Worm (Caenorhabditis elegans) whole organism, L2 larva: Measurements from ENCODE around the gene col-169.

Source experiments
- C34F6.9 ChIP-seq: fragments of 150-350 bp; optimal IDR thresholded peaks from 2 replicates; lab custom pipeline; 2014; ENCODE audit warnings: missing biosample characterization, missing genetic modification characterization
- F13H6.1 ChIP-seq: sonication (generic microtip); optimal IDR thresholded peaks from 2 replicates; lab custom pipeline; 2016; ENCODE audit warnings: missing genetic modification characterization, missing compliant biosample characterization
- R02D3.7 ChIP-seq: fragments of 150-350 bp; optimal IDR thresholded peaks from 2 replicates; lab custom pipeline; 2014; ENCODE audit warnings: missing biosample characterization, missing genetic modification characterization
- Y55F3AM.14 ChIP-seq: fragments of 200-800 bp; sonication (Bioruptor generic); optimal IDR thresholded peaks from 2 replicates; lab custom pipeline; 2018; ENCODE audit warnings: mild to moderate bottlenecking, missing genetic modification characterization, missing compliant biosample characterization
- ZK546.5 ChIP-seq: sonication (generic microtip); optimal IDR thresholded peaks from 2 replicates; lab custom pipeline; 2017; ENCODE audit warnings: missing biosample characterization, missing genetic modification characterization
- alr-1 ChIP-seq: fragments of 150-350 bp; optimal IDR thresholded peaks from 2 replicates; lab custom pipeline; 2014; ENCODE audit warnings: missing biosample characterization, missing genetic modification characterization
- aly-2 ChIP-seq: fragments of 150-350 bp; optimal IDR thresholded peaks from 2 replicates; lab custom pipeline; 2014; ENCODE audit warnings: missing biosample characterization, missing genetic modification characterization
- ama-1 ChIP-seq: fragments of 150-350 bp; optimal IDR thresholded peaks from 2 replicates; lab custom pipeline; 2018; ENCODE audit warnings: inconsistent platforms
- blmp-1 ChIP-seq: sonication (generic microtip); optimal IDR thresholded peaks from 2 replicates; lab custom pipeline; 2017; ENCODE audit warnings: missing genetic modification characterization, mild to moderate bottlenecking, missing compliant biosample characterization, antibody characterized with exemption, moderate library complexity; ENCODE audit not compliant: insufficient read depth
- ceh-16 ChIP-seq: fragments of 150-350 bp; optimal IDR thresholded peaks from 2 replicates; lab custom pipeline; 2014; ENCODE audit warnings: missing biosample characterization, missing genetic modification characterization
- ceh-82 ChIP-seq: fragments of 150-350 bp; optimal IDR thresholded peaks from 2 replicates; lab custom pipeline; 2014; ENCODE audit warnings: missing biosample characterization, missing genetic modification characterization
- crh-2 ChIP-seq: sonication (generic microtip); optimal IDR thresholded peaks from 2 replicates; lab custom pipeline; 2017; ENCODE audit warnings: missing biosample characterization, missing genetic modification characterization
- dmd-4 ChIP-seq: sonication (generic microtip); optimal IDR thresholded peaks from 2 replicates; lab custom pipeline; 2017; ENCODE audit warnings: missing biosample characterization, missing genetic modification characterization
- egl-27 ChIP-seq: sonication (generic microtip); optimal IDR thresholded peaks from 3 replicates; lab custom pipeline; 2017; ENCODE audit warnings: missing biosample characterization, missing genetic modification reagents, missing genetic modification characterization
- elt-1 ChIP-seq: fragments of 150-350 bp; optimal IDR thresholded peaks from 2 replicates; lab custom pipeline; 2014; ENCODE audit warnings: missing biosample characterization, missing genetic modification characterization
- elt-3 ChIP-seq: sonication (generic microtip); optimal IDR thresholded peaks from 2 replicates; lab custom pipeline; 2017; ENCODE audit warnings: missing biosample characterization, missing genetic modification characterization
- fos-1 ChIP-seq: fragments of 150-350 bp; optimal IDR thresholded peaks from 2 replicates; lab custom pipeline; 2014; ENCODE audit warnings: missing biosample characterization, missing genetic modification characterization
- gmeb-1 ChIP-seq: fragments of 150-350 bp; optimal IDR thresholded peaks from 2 replicates; lab custom pipeline; 2014; ENCODE audit warnings: missing biosample characterization, missing genetic modification characterization
- lin-11 ChIP-seq: fragments of 150-350 bp; sonication (generic microtip); optimal IDR thresholded peaks from 2 replicates; lab custom pipeline; 2014; ENCODE audit warnings: missing biosample characterization, missing genetic modification characterization, inconsistent platforms, mixed read lengths
- lin-13 ChIP-seq: fragments of 150-350 bp; optimal IDR thresholded peaks from 2 replicates; lab custom pipeline; 2014; ENCODE audit warnings: missing biosample characterization, missing genetic modification reagents, missing genetic modification characterization
- lin-39 ChIP-seq: fragments of 150-350 bp; optimal IDR thresholded peaks from 2 replicates; lab custom pipeline; 2014; ENCODE audit warnings: missing biosample characterization, missing genetic modification reagents, missing genetic modification characterization
- lsy-2 ChIP-seq, 2 experiments: fragments of 150-350 bp in 1 of 2; sonication (generic microtip) in 1 of 2; optimal IDR thresholded peaks; 2 replicates each; lab custom pipeline; 2014 to 2017; ENCODE audit warnings: missing biosample characterization in 2 of 2, missing genetic modification characterization in 2 of 2
- mab-5 ChIP-seq: fragments of 150-350 bp; optimal IDR thresholded peaks from 2 replicates; lab custom pipeline; 2014; ENCODE audit warnings: missing biosample characterization, missing genetic modification characterization
- mbf-1 ChIP-seq: sonication (generic microtip); optimal IDR thresholded peaks from 2 replicates; lab custom pipeline; 2017; ENCODE audit warnings: missing biosample characterization, missing genetic modification characterization
- nhr-10 ChIP-seq: sonication (generic microtip); optimal IDR thresholded peaks from 2 replicates; lab custom pipeline; 2017; ENCODE audit warnings: missing biosample characterization, missing genetic modification characterization
- nhr-11 ChIP-seq: fragments of 150-350 bp; optimal IDR thresholded peaks from 2 replicates; lab custom pipeline; 2014; ENCODE audit warnings: missing biosample characterization, missing genetic modification characterization
- nhr-12 ChIP-seq: fragments of 150-350 bp; optimal IDR thresholded peaks from 2 replicates; lab custom pipeline; 2014; ENCODE audit warnings: missing biosample characterization, missing genetic modification characterization
- nhr-129 ChIP-seq: fragments of 150-350 bp; optimal IDR thresholded peaks from 2 replicates; lab custom pipeline; 2014; ENCODE audit warnings: missing biosample characterization, missing genetic modification characterization
- nhr-21 ChIP-seq: fragments of 150-350 bp; optimal IDR thresholded peaks from 2 replicates; lab custom pipeline; 2014; ENCODE audit warnings: missing biosample characterization, missing genetic modification characterization
- nhr-237 ChIP-seq: fragments of 150-350 bp; optimal IDR thresholded peaks from 2 replicates; lab custom pipeline; 2014; ENCODE audit warnings: missing biosample characterization, missing genetic modification characterization
- nhr-25 ChIP-seq: fragments of 150-350 bp; sonication (generic microtip); optimal IDR thresholded peaks from 3 replicates; lab custom pipeline; 2014; ENCODE audit warnings: missing biosample characterization, missing genetic modification characterization
- nhr-6 ChIP-seq: fragments of 150-350 bp; optimal IDR thresholded peaks from 2 replicates; lab custom pipeline; 2014; ENCODE audit warnings: missing biosample characterization, missing genetic modification characterization
- nhr-77 ChIP-seq: fragments of 150-350 bp; optimal IDR thresholded peaks from 2 replicates; lab custom pipeline; 2014; ENCODE audit warnings: missing biosample characterization, missing genetic modification characterization
- sem-4 ChIP-seq: fragments of 150-350 bp; optimal IDR thresholded peaks from 2 replicates; lab custom pipeline; 2014; ENCODE audit warnings: missing biosample characterization, missing genetic modification reagents, missing genetic modification characterization
- sma-3 ChIP-seq: sonication (generic microtip); optimal IDR thresholded peaks from 2 replicates; lab custom pipeline; 2016; ENCODE audit warnings: missing genetic modification reagents, missing genetic modification characterization, missing compliant biosample characterization
- sma-9 ChIP-seq, 2 experiments: fragments of 150-350 bp in 1 of 2; sonication (generic microtip) in 1 of 2; optimal IDR thresholded peaks; 2 replicates each; lab custom pipeline; 2014 to 2016; ENCODE audit warnings: missing genetic modification characterization in 2 of 2, mild to moderate bottlenecking in 1 of 2, missing biosample characterization in 1 of 2, missing compliant biosample characterization in 1 of 2, missing genetic modification reagents in 1 of 2, moderate library complexity in 1 of 2
- snpc-4 ChIP-seq: fragments of 150-350 bp; optimal IDR thresholded peaks from 2 replicates; lab custom pipeline; 2014; ENCODE audit warnings: missing biosample characterization, missing genetic modification characterization
- unc-39 ChIP-seq: fragments of 150-350 bp; optimal IDR thresholded peaks from 2 replicates; lab custom pipeline; 2014; ENCODE audit warnings: missing biosample characterization, missing genetic modification characterization
- unc-55 ChIP-seq: fragments of 150-350 bp; sonication (generic microtip); optimal IDR thresholded peaks from 3 replicates; lab custom pipeline; 2014; ENCODE audit warnings: missing biosample characterization, missing genetic modification reagents, missing genetic modification characterization
- unc-62 ChIP-seq: fragments of 150-350 bp; optimal IDR thresholded peaks from 2 replicates; lab custom pipeline; 2014; ENCODE audit warnings: missing biosample characterization, missing genetic modification reagents, missing genetic modification characterization
- zag-1 ChIP-seq: fragments of 150-350 bp; optimal IDR thresholded peaks from 2 replicates; lab custom pipeline; 2014; ENCODE audit warnings: missing biosample characterization, missing genetic modification characterization
- ztf-1 ChIP-seq: fragments of 200-800 bp; sonication (Bioruptor generic); conservative IDR thresholded peaks from 2 replicates; pipeline ENCODE4 v1.3.6; 2022; ENCODE audit warnings: missing genetic modification characterization, missing compliant biosample characterization
- ztf-11 ChIP-seq: sonication (generic microtip); optimal IDR thresholded peaks from 2 replicates; lab custom pipeline; 2017; ENCODE audit warnings: missing biosample characterization, missing genetic modification characterization
- ztf-4 ChIP-seq: fragments of 150-350 bp; optimal IDR thresholded peaks from 2 replicates; lab custom pipeline; 2014; ENCODE audit warnings: missing biosample characterization, missing genetic modification characterization

col-169 gene

DNA sequence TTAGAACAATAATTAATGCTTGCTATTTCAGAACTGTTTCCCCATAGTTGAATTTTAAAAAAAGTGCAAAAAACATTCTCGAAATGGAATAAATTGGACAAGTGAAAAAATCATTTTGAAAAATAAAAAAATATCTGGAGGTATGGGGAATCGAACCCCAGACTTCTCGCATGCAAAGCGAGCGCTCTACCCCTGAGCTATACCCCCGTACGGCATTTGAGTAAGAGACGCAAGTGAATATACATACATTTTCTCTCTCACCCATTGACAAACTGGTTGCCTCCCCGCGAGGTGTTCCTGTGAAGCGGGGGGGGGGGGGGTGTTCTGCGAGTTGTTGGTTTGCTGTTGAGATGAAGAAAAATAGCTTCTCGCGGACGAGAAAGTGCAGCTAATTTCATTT is 36.8 kb upstream of the col-169 start (continued):
- TF ChIP-seq unc-62 (GFP tag; lab: Kevin White, UChicago) = no peak
- no peak for TF ChIP-seq alr-1 (tag; lab: Kevin White, UChicago)
- peak; percentile 60 for TF ChIP-seq lin-13 (GFP tag; lab: Kevin White, UChicago)
- peak; percentile 27 for TF ChIP-seq mab-5 (tag; lab: Kevin White, UChicago)
- TF ChIP-seq unc-39 (tag; lab: Kevin White, UChicago) = no peak
- no peak for TF ChIP-seq aly-2 (tag; lab: Kevin White, UChicago)
- no peak for TF ChIP-seq nhr-11 (tag; lab: Kevin White, UChicago)
- TF ChIP-seq gmeb-1 = peak; percentile 6
- no peak for TF ChIP-seq R02D3.7
- TF ChIP-seq C34F6.9 (tag; lab: Kevin White, UChicago) = peak; percentile 41
- TF ChIP-seq nhr-10 (tag; lab: Kevin White, UChicago) = no peak
- TF ChIP-seq nhr-25 = peak; percentile 17
- TF ChIP-seq nhr-21 (tag; lab: Kevin White, UChicago) = peak; percentile 56
- no peak for TF ChIP-seq snpc-4 (tag; lab: Kevin White, UChicago)
- peak; percentile 58 for TF ChIP-seq fos-1 (tag; lab: Kevin White, UChicago)
- TF ChIP-seq nhr-237 = no peak
- TF ChIP-seq ceh-82 = no peak
- TF ChIP-seq mbf-1 = no peak
- TF ChIP-seq ztf-11 = no peak
- TF ChIP-seq dmd-4 = no peak
- peak; percentile 48 for TF ChIP-seq nhr-129
- TF ChIP-seq sem-4 (tag; lab: Kevin White, UChicago) = peak; percentile 61

DNA sequence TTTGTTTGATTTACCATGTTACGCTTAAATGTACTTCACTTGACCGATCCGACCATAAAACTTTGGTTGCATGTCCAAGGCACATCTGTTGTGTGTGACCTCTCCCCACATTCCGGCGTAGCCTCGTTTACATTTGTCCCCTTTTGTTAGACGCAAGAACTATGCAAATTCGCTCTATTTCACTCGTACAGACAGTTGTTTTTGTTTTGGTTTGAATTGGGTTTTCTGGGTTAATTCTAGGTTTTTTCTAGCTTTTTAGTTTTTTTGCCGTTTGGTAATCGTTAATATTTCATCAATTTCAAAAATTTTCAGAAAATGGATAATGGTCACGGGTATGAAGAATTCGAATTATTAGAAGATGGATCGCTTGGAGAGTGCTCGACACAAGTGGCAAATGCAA is 36.1 kb upstream of the col-169 start, which contains the start of gene mom-1:
Gene mom-1 (plus strand): TSS at position 301 of the 400 bp plus-strand sequence.
- no peak for TF ChIP-seq ZK546.5 (tag; lab: Kevin White, UChicago)
- TF ChIP-seq elt-1 (tag; lab: Kevin White, UChicago) = no peak
- no peak for TF ChIP-seq nhr-25
- no peak for TF ChIP-seq elt-3 (tag; lab: Kevin White, UChicago)
- no peak for TF ChIP-seq C34F6.9 (tag; lab: Kevin White, UChicago)
- TF ChIP-seq R02D3.7 = no peak
- TF ChIP-seq aly-2 (tag; lab: Kevin White, UChicago) = no peak
- TF ChIP-seq blmp-1 (tag; lab: Kevin White, UChicago) = no peak
- no peak for TF ChIP-seq nhr-129
- no peak for TF ChIP-seq nhr-10 (tag; lab: Kevin White, UChicago)
- TF ChIP-seq sma-3 = no peak
- TF ChIP-seq lin-13 (GFP tag; lab: Kevin White, UChicago) = no peak
- TF ChIP-seq lin-11 (tag; lab: Kevin White, UChicago) = no peak
- TF ChIP-seq, all 48 proteins: peak for 0

DNA sequence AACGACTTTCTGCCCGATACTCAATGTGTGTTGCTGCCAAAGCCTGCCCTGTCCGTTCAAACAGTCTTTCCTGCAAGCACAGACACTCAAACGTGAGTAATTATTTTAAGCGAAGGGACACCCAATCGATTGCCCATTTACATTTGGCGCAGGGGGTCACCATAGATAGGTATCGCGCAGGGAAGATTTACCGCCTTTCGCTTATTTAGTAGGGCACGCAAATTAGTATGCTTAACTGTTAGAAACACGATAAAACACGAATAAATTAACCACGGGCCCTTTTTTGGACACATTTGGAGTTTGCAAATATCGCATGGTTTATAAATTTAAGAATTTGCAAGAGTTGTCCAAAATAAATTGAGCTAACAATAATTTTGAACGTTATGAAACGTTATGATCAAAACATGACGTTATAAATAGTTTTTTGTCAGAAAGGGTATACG is 32.5 kb upstream of the col-169 start:
- TF ChIP-seq sma-9 (GFP tag; optimal IDR thresholded peaks at IDR 0.05; lab: Kevin White, UChicago) (peak; percentile 99), sma-9 (tag; optimal IDR thresholded peaks at IDR 0.05; lab: Kevin White, UChicago) (peak; percentile 95), mbf-1 (peak; percentile 77), ztf-1 (peak; percentile 95), alr-1 (tag; lab: Kevin White, UChicago) (no peak), snpc-4 (tag; lab: Kevin White, UChicago) (peak; percentile 88), lin-11 (tag; lab: Kevin White, UChicago) (peak; percentile 99), ZK546.5 (tag; lab: Kevin White, UChicago) (peak; percentile 88), nhr-12 (tag; lab: Kevin White, UChicago) (peak; percentile 70), elt-1 (tag; lab: Kevin White, UChicago) (peak; percentile 50), ceh-16 (tag; lab: Kevin White, UChicago) (peak; percentile 99), egl-27 (tag; lab: Kevin White, UChicago) (peak; percentile 99), nhr-11 (tag; lab: Kevin White, UChicago) (peak; percentile 76), ztf-11 (peak; percentile 84), F13H6.1 (tag; lab: Kevin White, UChicago) (peak; percentile 99), nhr-21 (tag; lab: Kevin White, UChicago) (peak; percentile 100), nhr-237 (peak; percentile 99), ztf-4 (peak; percentile 97), unc-55 (peak; percentile 100), Y55F3AM.14 (GFP tag; lab: Kevin White, UChicago) (peak; percentile 95), lsy-2 (tag; optimal IDR thresholded peaks at IDR 0.05; lab: Kevin White, UChicago) (peak; percentile 97), sem-4 (tag; lab: Kevin White, UChicago) (peak; percentile 97), mab-5 (tag; lab: Kevin White, UChicago) (peak; percentile 99), blmp-1 (tag; lab: Kevin White, UChicago) (peak; percentile 82), nhr-77 (tag; lab: Kevin White, UChicago) (peak; percentile 97), nhr-25 (peak; percentile 99), nhr-6 (tag; lab: Kevin White, UChicago) (peak; percentile 99), zag-1 (peak; percentile 98), ceh-82 (peak; percentile 99), unc-39 (tag; lab: Kevin White, UChicago) (peak; percentile 97), nhr-10 (tag; lab: Kevin White, UChicago) (peak; percentile 99), ama-1 (lab: Kevin White, UChicago) (peak; percentile 56), R02D3.7 (peak; percentile 81), C34F6.9 (tag; lab: Kevin White, UChicago) (peak; percentile 98), fos-1 (tag; lab: Kevin White, UChicago) (peak; percentile 99), nhr-129 (peak; percentile 100), aly-2 (tag; lab: Kevin White, UChicago) (peak; percentile 87), sma-3 (peak; percentile 99), lin-13 (GFP tag; lab: Kevin White, UChicago) (peak; percentile 99), lin-39 (tag; lab: Kevin White, UChicago) (peak; percentile 93), crh-2 (tag; lab: Kevin White, UChicago) (peak; percentile 100), unc-62 (GFP tag; lab: Kevin White, UChicago) (peak; percentile 94)
